Worm (Caenorhabditis elegans): ENCODE results near the gene nhr-46.

The nhr-46 gene

ce11 chrIV:5779537-5779936 is 21.9 kb upstream of the nhr-46 start:
- no peak for TF ChIP-seq elt-3 (tag; optimal IDR thresholded peaks at IDR 0.05)
- TF ChIP-seq ceh-83 (GFP tag; optimal IDR thresholded peaks at IDR 0.05) = no peak
- TF ChIP-seq mep-1 (tag; optimal IDR thresholded peaks at IDR 0.05) = no peak
- TF ChIP-seq nhr-237 (tag; optimal IDR thresholded peaks at IDR 0.05) = no peak
- TF ChIP-seq unc-120 (tag; optimal IDR thresholded peaks at IDR 0.05; ENCODE audit: poor library complexity, severe bottlenecking) = no peak
- TF ChIP-seq snpc-4 (tag; optimal IDR thresholded peaks at IDR 0.05) = no peak
- TF ChIP-seq blmp-1 (tag; optimal IDR thresholded peaks at IDR 0.05) = no peak
- no peak for TF ChIP-seq sem-2 (GFP tag; optimal IDR thresholded peaks at IDR 0.05)
- no peak for TF ChIP-seq nhr-76 (tag; optimal IDR thresholded peaks at IDR 0.05)
- TF ChIP-seq unc-62 (GFP tag; optimal IDR thresholded peaks at IDR 0.05) = no peak

ce11 chrIV:5778342-5778741 is 20.7 kb upstream of the nhr-46 start:
- TF ChIP-seq bed-3 (GFP tag; optimal IDR thresholded peaks at IDR 0.05) (no peak), pha-4 (tag; optimal IDR thresholded peaks at IDR 0.05) (no peak), M03D4.4 (tag; optimal IDR thresholded peaks at IDR 0.05) (no peak), drap-1 (GFP tag; optimal IDR thresholded peaks at IDR 0.05) (no peak), ceh-43 (GFP tag; optimal IDR thresholded peaks at IDR 0.05) (no peak), nhr-28 (tag; optimal IDR thresholded peaks at IDR 0.05) (no peak), nhr-237 (tag; optimal IDR thresholded peaks at IDR 0.05) (no peak), flh-1 (GFP tag; optimal IDR thresholded peaks at IDR 0.05) (no peak), nhr-76 (tag; optimal IDR thresholded peaks at IDR 0.05) (no peak), lsy-2 (tag; optimal IDR thresholded peaks at IDR 0.05) (no peak), nhr-2 (tag; optimal IDR thresholded peaks at IDR 0.05) (no peak), mab-5 (tag; optimal IDR thresholded peaks at IDR 0.05) (no peak), ceh-83 (GFP tag; optimal IDR thresholded peaks at IDR 0.05) (no peak), elt-3 (tag; optimal IDR thresholded peaks at IDR 0.05) (no peak), blmp-1 (tag; optimal IDR thresholded peaks at IDR 0.05) (no peak), hlh-1 (tag; optimal IDR thresholded peaks at IDR 0.05) (no peak), mls-2 (tag; optimal IDR thresholded peaks at IDR 0.05) (no peak)

ce11 chrIV:5766804-5767203 is 9.1 kb upstream of the nhr-46 start:
- TF ChIP-seq elt-1 (tag; optimal IDR thresholded peaks at IDR 0.05; ENCODE audit: borderline replicate concordance, insufficient read depth) (peak; percentile 49), snpc-4 (tag; optimal IDR thresholded peaks at IDR 0.05) (no peak)

ce11 chrIV:5765652-5766051 is 8.0 kb upstream of the nhr-46 start:
- TF ChIP-seq nhr-237 (tag; optimal IDR thresholded peaks at IDR 0.05) (no peak), mep-1 (tag; optimal IDR thresholded peaks at IDR 0.05) (no peak), ham-2 (GFP tag; optimal IDR thresholded peaks at IDR 0.05) (no peak), bed-3 (GFP tag; optimal IDR thresholded peaks at IDR 0.05) (no peak), pha-4 (tag; optimal IDR thresholded peaks at IDR 0.05) (no peak), ces-1 (GFP tag; optimal IDR thresholded peaks at IDR 0.05) (no peak), nhr-76 (tag; optimal IDR thresholded peaks at IDR 0.05) (no peak), snpc-4 (tag; optimal IDR thresholded peaks at IDR 0.05) (no peak), nhr-28 (tag; optimal IDR thresholded peaks at IDR 0.05) (no peak), unc-39 (tag; optimal IDR thresholded peaks at IDR 0.05) (no peak), ztf-11 (tag; optimal IDR thresholded peaks at IDR 0.05) (no peak), zip-8 (tag; optimal IDR thresholded peaks at IDR 0.05) (no peak), sem-2 (GFP tag; optimal IDR thresholded peaks at IDR 0.05) (no peak), drap-1 (GFP tag; optimal IDR thresholded peaks at IDR 0.05) (no peak), hlh-1 (tag; optimal IDR thresholded peaks at IDR 0.05) (no peak)

- TF ChIP-seq flh-1 (GFP tag; optimal IDR thresholded peaks at IDR 0.05) (no peak), mep-1 (tag; optimal IDR thresholded peaks at IDR 0.05) (no peak), ceh-39 (tag; optimal IDR thresholded peaks at IDR 0.05) (no peak), tbx-8 (GFP tag; optimal IDR thresholded peaks at IDR 0.05) (no peak), nhr-237 (tag; optimal IDR thresholded peaks at IDR 0.05) (no peak), lin-32 (GFP tag; optimal IDR thresholded peaks at IDR 0.05) (no peak), snpc-4 (tag; optimal IDR thresholded peaks at IDR 0.05) (no peak), cnd-1 (tag; optimal IDR thresholded peaks at IDR 0.05) (no peak), M03D4.4 (tag; optimal IDR thresholded peaks at IDR 0.05) (no peak), mab-5 (tag; optimal IDR thresholded peaks at IDR 0.05) (no peak), nhr-28 (tag; optimal IDR thresholded peaks at IDR 0.05) (no peak), elt-3 (tag; optimal IDR thresholded peaks at IDR 0.05) (no peak)
Observed at ce11 chrIV:5764392-5764791, 6.7 kb upstream of the nhr-46 start.

Measured in whole organism, mixed stage, embryonic.